Worm (Caenorhabditis elegans): ENCODE results near the gene ddi-1.

Gene ddi-1

ce11 chrIV:6474751-6475150 is 47.9 kb upstream of the ddi-1 start (continued):
- TF ChIP-seq skn-1 (tag; optimal IDR thresholded peaks at IDR 0.05) (peak; percentile 22), unc-98 (GFP tag; IDR thresholded peaks at IDR 0.05) (no peak), lin-35 (GFP tag; optimal IDR thresholded peaks at IDR 0.05) (peak; percentile 21 to 52), alr-1 (tag; optimal IDR thresholded peaks at IDR 0.05; ENCODE audit: borderline replicate concordance) (no peak), snu-23 (GFP tag; optimal IDR thresholded peaks at IDR 0.05) (peak; percentile 71), elt-3 (tag; optimal IDR thresholded peaks at IDR 0.05) (no peak), irx-1 (tag; optimal IDR thresholded peaks at IDR 0.05) (peak; percentile 47), lin-14 (GFP tag; optimal IDR thresholded peaks at IDR 0.05) (peak; percentile 88), C16A3.4 (tag; optimal IDR thresholded peaks at IDR 0.05) (peak; percentile 4), ceh-63 (GFP tag; optimal IDR thresholded peaks at IDR 0.05) (no peak), F16B12.6 (tag; optimal IDR thresholded peaks at IDR 0.05) (peak; percentile 6), nhr-20 (tag; optimal IDR thresholded peaks at IDR 0.05) (peak; percentile 43), aha-1 (tag; optimal IDR thresholded peaks at IDR 0.05) (no peak), ceh-8 (GFP tag; optimal IDR thresholded peaks at IDR 0.05) (no peak), mab-9 (GFP tag; IDR thresholded peaks at IDR 0.05) (no peak), hpl-2 (GFP tag; optimal IDR thresholded peaks at IDR 0.05) (no peak), hlh-4 (tag; optimal IDR thresholded peaks at IDR 0.05) (no peak), dsc-1 (tag; optimal IDR thresholded peaks at IDR 0.05) (peak; percentile 24), pax-3 (tag; optimal IDR thresholded peaks at IDR 0.05) (no peak), tbx-2 (tag; optimal IDR thresholded peaks at IDR 0.05) (peak; percentile 31), unc-86 (tag; optimal IDR thresholded peaks at IDR 0.05) (no peak), fkh-8 (tag; optimal IDR thresholded peaks at IDR 0.05) (peak; percentile 3), nhr-90 (tag; optimal IDR thresholded peaks at IDR 0.05; ENCODE audit: poor library complexity) (peak; percentile 25), rnt-1 (tag; optimal IDR thresholded peaks at IDR 0.05) (peak; percentile 35), nhr-11 (tag; optimal IDR thresholded peaks at IDR 0.05) (no peak), C34B4.2 (tag; optimal IDR thresholded peaks at IDR 0.05) (no peak), pqm-1 (tag; optimal IDR thresholded peaks at IDR 0.05) (no peak), tlp-1 (tag; optimal IDR thresholded peaks at IDR 0.05) (no peak), dpl-1 (GFP tag; optimal IDR thresholded peaks at IDR 0.05) (peak; percentile 22 to 50 (median 27)), mep-1 (tag; optimal IDR thresholded peaks at IDR 0.05) (peak; percentile 85), ets-5 (GFP tag; IDR thresholded peaks at IDR 0.05) (no peak), grh-1 (GFP tag; IDR thresholded peaks at IDR 0.05) (no peak), lin-15B (tag; optimal IDR thresholded peaks at IDR 0.05) (peak; percentile 45), nhr-71 (tag; optimal IDR thresholded peaks at IDR 0.05) (peak; percentile 63), fos-1 (tag; optimal IDR thresholded peaks at IDR 0.05) (peak; percentile 42), nhr-47 (tag; optimal IDR thresholded peaks at IDR 0.05) (peak; percentile 56), sox-4 (tag; optimal IDR thresholded peaks at IDR 0.05) (no peak), lsy-2 (tag; optimal IDR thresholded peaks at IDR 0.05) (peak; percentile 54 to 76), lir-3 (tag; optimal IDR thresholded peaks at IDR 0.05; ENCODE audit: poor library complexity) (peak; percentile 32), fkh-4 (tag; optimal IDR thresholded peaks at IDR 0.05; ENCODE audit: borderline replicate concordance) (no peak)

- no peak for TF ChIP-seq sptf-1 (tag; optimal IDR thresholded peaks at IDR 0.05)
- TF ChIP-seq fos-1 (tag; optimal IDR thresholded peaks at IDR 0.05): no peak
- TF ChIP-seq ztf-4 (tag; optimal IDR thresholded peaks at IDR 0.05): no peak
- TF ChIP-seq unc-30 (tag; optimal IDR thresholded peaks at IDR 0.05): no peak
- TF ChIP-seq rnt-1 (tag; optimal IDR thresholded peaks at IDR 0.05): no peak
- no peak for TF ChIP-seq ceh-88 (GFP tag; IDR thresholded peaks at IDR 0.05)
- TF ChIP-seq mdl-1 (tag; optimal IDR thresholded peaks at IDR 0.05): no peak
- TF ChIP-seq lsy-2 (tag; optimal IDR thresholded peaks at IDR 0.05): no peak
- no peak for TF ChIP-seq vab-15 (tag; optimal IDR thresholded peaks at IDR 0.05)
- TF ChIP-seq alr-1 (tag; optimal IDR thresholded peaks at IDR 0.05; ENCODE audit: borderline replicate concordance): no peak
- TF ChIP-seq fkh-10 (GFP tag; optimal IDR thresholded peaks at IDR 0.05): no peak
- TF ChIP-seq hlh-4 (tag; optimal IDR thresholded peaks at IDR 0.05): no peak
Measured at ce11 chrIV:6480221-6480620, 42.4 kb upstream of the ddi-1 start, which contains the start of gene tyr-6. Gene tyr-6 (plus strand): TSS chrIV:6480521.

All from whole organism, L1 larva.